Worm (Caenorhabditis elegans) whole organism, L4/young adult: Measurements from ENCODE around the gene H20E11.1.

Source experiments
- W03F9.2 ChIP-seq: fragments of 150-350 bp; optimal IDR thresholded peaks from 2 replicates; lab custom pipeline; 2014; ENCODE audit warnings: missing biosample characterization, missing genetic modification characterization
- dao-5 ChIP-seq: sonication (generic microtip); optimal IDR thresholded peaks from 2 replicates; lab custom pipeline; 2016; ENCODE audit warnings: missing genotype, missing genetic modification characterization, moderate library complexity, missing compliant biosample characterization

- no peak for TF ChIP-seq dao-5 (tag; lab: Kevin White, UChicago)
- no peak for TF ChIP-seq W03F9.2 (tag; lab: Kevin White, UChicago)
These were observed at the start of gene H20E11.1 for ce11 chrIV:6829902-6830301.
